Worm (Caenorhabditis elegans): Measurements from ENCODE around the gene Y116A8C.43.

DNA sequence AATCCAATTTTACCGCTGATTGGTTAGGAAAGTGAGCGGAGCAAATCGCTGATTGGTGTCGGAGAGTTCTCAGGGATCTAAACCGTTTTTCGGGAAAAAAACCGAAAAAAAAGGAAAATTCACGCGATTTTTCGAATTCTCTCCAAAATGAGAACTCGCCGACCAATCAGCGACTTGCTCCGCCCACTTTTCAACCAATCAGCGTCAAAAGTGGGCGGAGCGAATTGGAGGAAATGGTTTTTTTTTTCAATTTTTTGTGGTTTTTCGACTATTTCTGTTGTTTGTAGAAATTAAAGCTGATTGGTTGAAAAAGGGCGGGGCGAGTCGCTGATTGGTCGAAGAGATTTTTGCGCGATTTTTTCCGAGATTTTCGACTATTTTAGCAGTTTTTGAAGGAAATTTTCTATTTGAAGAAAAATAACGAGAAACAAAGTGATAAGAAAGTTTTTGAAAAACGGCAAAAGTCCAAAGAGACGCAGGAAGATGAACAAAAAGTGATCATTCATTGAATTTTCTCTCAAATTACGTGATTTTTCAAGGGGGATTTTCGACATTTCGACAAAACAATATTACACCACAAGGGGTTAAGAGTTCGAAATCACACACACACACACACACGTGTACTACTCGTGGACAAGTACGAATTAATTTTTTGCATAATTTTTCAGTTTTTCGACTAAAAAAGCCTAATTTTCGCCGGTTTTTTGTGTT is 12.1 kb downstream of the Y116A8C.43 start:
- TF ChIP-seq syd-9 (tag; optimal IDR thresholded peaks at IDR 0.05) (no peak), elt-2 (tag; optimal IDR thresholded peaks at IDR 0.05) (no peak), ceh-2 (tag; optimal IDR thresholded peaks at IDR 0.05) (no peak), tbx-2 (tag; optimal IDR thresholded peaks at IDR 0.05) (no peak), ceh-34 (tag; optimal IDR thresholded peaks at IDR 0.05) (no peak), sox-2 (GFP tag; IDR thresholded peaks at IDR 0.05) (no peak), ets-4 (tag; optimal IDR thresholded peaks at IDR 0.05) (no peak), fkh-10 (GFP tag; optimal IDR thresholded peaks at IDR 0.05) (no peak), rnt-1 (tag; optimal IDR thresholded peaks at IDR 0.05) (no peak), npax-4 (tag; optimal IDR thresholded peaks at IDR 0.05) (no peak), pqm-1 (tag; optimal IDR thresholded peaks at IDR 0.05) (no peak)

Data from whole organism, late embryonic.